Worm (Caenorhabditis elegans) whole organism, L4 larva: Measurements from ENCODE around the gene algn-12.
A peak's percentile ranks its signal among the peaks of the same experiment; 100 is the strongest.

Experiments
- D1046.2 ChIP-seq: fragments of 200-800 bp; sonication (Bioruptor generic); IDR thresholded peaks from 2 replicates; pipeline ENCODE4 v1.3.6; 2022; ENCODE audit warnings: missing genetic modification characterization, missing compliant biosample characterization
- F49E8.2 ChIP-seq: sonication (generic microtip); optimal IDR thresholded peaks from 2 replicates; lab custom pipeline; 2016; ENCODE audit warnings: missing compliant biosample characterization, mild to moderate bottlenecking, missing genetic modification characterization, borderline replicate concordance
- R02D3.7 ChIP-seq: fragments of 150-350 bp; sonication (generic microtip); optimal IDR thresholded peaks from 3 replicates; lab custom pipeline; 2014; ENCODE audit warnings: missing biosample characterization, missing genetic modification characterization
- Y105C5A.15 ChIP-seq: fragments of 200-800 bp; sonication (Bioruptor generic); IDR thresholded peaks from 2 replicates; pipeline ENCODE4 v1.3.6; 2022; ENCODE audit warnings: missing genetic modification characterization, missing compliant biosample characterization
- Y48G9A.11 ChIP-seq: fragments of 200-800 bp; sonication (Bioruptor generic); IDR thresholded peaks from 2 replicates; pipeline ENCODE4 v1.3.6; 2022; ENCODE audit warnings: missing genetic modification reagents, missing genetic modification characterization, missing compliant biosample characterization
- aly-2 ChIP-seq: sonication (generic microtip); optimal IDR thresholded peaks from 2 replicates; lab custom pipeline; 2018; ENCODE audit warnings: missing biosample characterization, missing genetic modification characterization
- ama-1 ChIP-seq: fragments of 150-350 bp; optimal IDR thresholded peaks from 2 replicates; lab custom pipeline; 2014; ENCODE audit warnings: inconsistent platforms, mixed read lengths
- arid-1 ChIP-seq: fragments of 200-800 bp; sonication (Bioruptor generic); conservative IDR thresholded peaks from 2 replicates; pipeline ENCODE4 v1.3.6; 2022; ENCODE audit warnings: missing genetic modification reagents, missing genetic modification characterization, missing compliant biosample characterization
- ceh-20 ChIP-seq: fragments of 200-800 bp; sonication (Bioruptor generic); IDR thresholded peaks from 2 replicates; pipeline ENCODE4 v1.3.6; 2022; ENCODE audit warnings: missing genetic modification reagents, missing genetic modification characterization, missing compliant biosample characterization
- ceh-44 ChIP-seq: fragments of 200-800 bp; sonication (Bioruptor generic); IDR thresholded peaks from 2 replicates; pipeline ENCODE4 v1.3.6; 2022; ENCODE audit warnings: missing genetic modification reagents, missing genetic modification characterization, missing compliant biosample characterization
- ctbp-1 ChIP-seq: fragments of 200-800 bp; sonication (Bioruptor generic); IDR thresholded peaks from 2 replicates; pipeline ENCODE4 v1.3.6; 2022; ENCODE audit warnings: missing genetic modification reagents, missing genetic modification characterization, missing compliant biosample characterization
- daf-12 ChIP-seq: fragments of 150-350 bp; optimal IDR thresholded peaks from 2 replicates; lab custom pipeline; 2014; ENCODE audit warnings: missing biosample characterization, missing genetic modification reagents, missing genetic modification characterization
- daf-16 ChIP-seq, 3 experiments: sonication (generic microtip); optimal IDR thresholded peaks; 2 replicates each; lab custom pipeline; 2016 to 2017; ENCODE audit warnings: missing genetic modification characterization in 3 of 3, missing genetic modification reagents in 3 of 3, mild to moderate bottlenecking in 2 of 3, missing compliant biosample characterization in 2 of 3, missing biosample characterization in 1 of 3, moderate library complexity in 1 of 3
- daf-19 ChIP-seq: fragments of 200-800 bp; sonication (Bioruptor generic); conservative IDR thresholded peaks from 2 replicates; pipeline ENCODE4 v1.3.6; 2022; ENCODE audit warnings: missing genetic modification characterization, missing compliant biosample characterization
- dmd-8 ChIP-seq: fragments of 200-800 bp; sonication (Bioruptor generic); IDR thresholded peaks from 2 replicates; pipeline ENCODE4 v1.3.6; 2022; ENCODE audit warnings: missing genetic modification characterization, missing compliant biosample characterization
- dve-1 ChIP-seq: sonication (generic microtip); optimal IDR thresholded peaks from 2 replicates; lab custom pipeline; 2017; ENCODE audit warnings: antibody characterized with exemption, mild to moderate bottlenecking, missing genetic modification characterization, missing compliant biosample characterization; ENCODE audit not compliant: insufficient read depth
- hlh-11 ChIP-seq: fragments of 200-800 bp; sonication (Bioruptor generic); optimal IDR thresholded peaks from 2 replicates; lab custom pipeline; 2018; ENCODE audit warnings: mild to moderate bottlenecking, missing genetic modification characterization, missing compliant biosample characterization
- lim-7 ChIP-seq: fragments of 200-800 bp; sonication (Bioruptor generic); IDR thresholded peaks from 2 replicates; pipeline ENCODE4 v1.3.6; 2022; ENCODE audit warnings: missing genetic modification characterization, missing compliant biosample characterization
- lin-38 ChIP-seq: fragments of 200-800 bp; sonication (Bioruptor generic); IDR thresholded peaks from 2 replicates; pipeline ENCODE4 v1.3.6; 2022; ENCODE audit warnings: missing genetic modification reagents, missing genetic modification characterization, missing compliant biosample characterization
- lsy-2 ChIP-seq, 2 experiments: fragments of 150-350 bp in 1 of 2; sonication (generic microtip) in 1 of 2; optimal IDR thresholded peaks; 2 replicates each; lab custom pipeline; 2014 to 2017; ENCODE audit warnings: missing biosample characterization in 2 of 2, missing genetic modification characterization in 2 of 2
- mdt-29 ChIP-seq: fragments of 200-800 bp; sonication (Bioruptor generic); IDR thresholded peaks from 2 replicates; pipeline ENCODE4 v1.3.6; 2022; ENCODE audit warnings: missing genetic modification reagents, missing genetic modification characterization, missing compliant biosample characterization
- mes-2 ChIP-seq: sonication (generic microtip); optimal IDR thresholded peaks from 2 replicates; lab custom pipeline; 2016; ENCODE audit warnings: missing genotype, mild to moderate bottlenecking, missing genetic modification characterization, missing compliant biosample characterization; ENCODE audit not compliant: poor library complexity, severe bottlenecking
- mxl-2 ChIP-seq: fragments of 200-800 bp; sonication (Bioruptor generic); conservative IDR thresholded peaks from 2 replicates; pipeline ENCODE4 v1.3.6; 2022; ENCODE audit warnings: missing genetic modification reagents, missing genetic modification characterization, missing compliant biosample characterization
- mxl-3 ChIP-seq: fragments of 200-800 bp; sonication (Bioruptor generic); optimal IDR thresholded peaks from 2 replicates; lab custom pipeline; 2018; ENCODE audit warnings: mild to moderate bottlenecking, missing genetic modification characterization, missing compliant biosample characterization
- nhr-10 ChIP-seq: fragments of 150-350 bp; optimal IDR thresholded peaks from 2 replicates; lab custom pipeline; 2014; ENCODE audit warnings: missing biosample characterization, missing genetic modification characterization
- nhr-102 ChIP-seq: sonication (generic microtip); optimal IDR thresholded peaks from 2 replicates; lab custom pipeline; 2016; ENCODE audit warnings: mild to moderate bottlenecking, missing genetic modification characterization, moderate library complexity, missing compliant biosample characterization
- nhr-111 ChIP-seq: fragments of 200-800 bp; sonication (Bioruptor generic); optimal IDR thresholded peaks from 2 replicates; lab custom pipeline; 2018; ENCODE audit warnings: mild to moderate bottlenecking, missing genetic modification characterization, missing compliant biosample characterization
- nhr-25 ChIP-seq: sonication (generic microtip); optimal IDR thresholded peaks from 2 replicates; lab custom pipeline; 2017; ENCODE audit warnings: missing genetic modification characterization, mild to moderate bottlenecking, missing compliant biosample characterization, antibody characterized with exemption, moderate library complexity, borderline replicate concordance; ENCODE audit not compliant: insufficient read depth
- nhr-42 ChIP-seq: fragments of 200-800 bp; sonication (Bioruptor generic); IDR thresholded peaks from 2 replicates; pipeline ENCODE4 v1.3.6; 2022; ENCODE audit warnings: missing genetic modification characterization, missing compliant biosample characterization
- nhr-48 ChIP-seq: sonication (generic microtip); optimal IDR thresholded peaks from 2 replicates; lab custom pipeline; 2016; ENCODE audit warnings: mild to moderate bottlenecking, missing genetic modification characterization, missing compliant biosample characterization
- nhr-76 ChIP-seq: fragments of 150-350 bp; optimal IDR thresholded peaks from 2 replicates; lab custom pipeline; 2014; ENCODE audit warnings: missing biosample characterization, missing genetic modification characterization
- nhr-77 ChIP-seq: fragments of 150-350 bp; optimal IDR thresholded peaks from 2 replicates; lab custom pipeline; 2014; ENCODE audit warnings: missing biosample characterization, missing genetic modification characterization
- php-3 ChIP-seq: fragments of 200-800 bp; sonication (Bioruptor generic); IDR thresholded peaks from 2 replicates; pipeline ENCODE4 v1.3.6; 2022; ENCODE audit warnings: missing genetic modification reagents, missing genetic modification characterization, missing compliant biosample characterization
- pqm-1 ChIP-seq: sonication (generic microtip); optimal IDR thresholded peaks from 2 replicates; lab custom pipeline; 2017; ENCODE audit warnings: missing biosample characterization, missing genetic modification characterization
- rbr-2 ChIP-seq: sonication (generic microtip); optimal IDR thresholded peaks from 2 replicates; lab custom pipeline; 2016; ENCODE audit warnings: missing genotype, missing genetic modification characterization, missing compliant biosample characterization
- sdz-12 ChIP-seq: fragments of 200-800 bp; sonication (Bioruptor generic); optimal IDR thresholded peaks from 2 replicates; lab custom pipeline; 2018; ENCODE audit warnings: mild to moderate bottlenecking, missing genetic modification characterization, missing compliant biosample characterization
- snpc-4 ChIP-seq: fragments of 150-350 bp; optimal IDR thresholded peaks from 2 replicates; lab custom pipeline; 2014; ENCODE audit warnings: missing biosample characterization, missing genetic modification characterization
- spr-3 ChIP-seq: fragments of 200-800 bp; sonication (Bioruptor generic); optimal IDR thresholded peaks from 2 replicates; lab custom pipeline; 2018; ENCODE audit warnings: mild to moderate bottlenecking, missing genetic modification characterization, missing compliant biosample characterization
- tag-97 ChIP-seq: fragments of 200-800 bp; sonication (Bioruptor generic); IDR thresholded peaks from 2 replicates; pipeline ENCODE4 v1.3.6; 2022; ENCODE audit warnings: missing genetic modification characterization, missing compliant biosample characterization
- unc-130 ChIP-seq: sonication (generic microtip); optimal IDR thresholded peaks from 2 replicates; lab custom pipeline; 2016; ENCODE audit warnings: missing genetic modification reagents, missing genetic modification characterization, missing compliant biosample characterization
- unc-39 ChIP-seq: sonication (generic microtip); optimal IDR thresholded peaks from 2 replicates; lab custom pipeline; 2017; ENCODE audit warnings: missing biosample characterization, missing genetic modification characterization
- zag-1 ChIP-seq: fragments of 150-350 bp; optimal IDR thresholded peaks from 2 replicates; lab custom pipeline; 2014; ENCODE audit warnings: missing biosample characterization, missing genetic modification characterization
- zfp-3 ChIP-seq: fragments of 200-800 bp; sonication (Bioruptor generic); conservative IDR thresholded peaks from 2 replicates; pipeline ENCODE4 v1.3.6; 2022; ENCODE audit warnings: missing genetic modification reagents, missing genetic modification characterization, missing compliant biosample characterization
- zip-11 ChIP-seq: fragments of 200-800 bp; sonication (Bioruptor generic); IDR thresholded peaks from 2 replicates; pipeline ENCODE4 v1.3.6; 2022; ENCODE audit warnings: missing genetic modification characterization, missing compliant biosample characterization
- zip-2 ChIP-seq: fragments of 150-350 bp; optimal IDR thresholded peaks from 2 replicates; lab custom pipeline; 2014; ENCODE audit warnings: missing biosample characterization, missing genetic modification characterization
- ztf-7 ChIP-seq: fragments of 150-350 bp; optimal IDR thresholded peaks from 2 replicates; lab custom pipeline; 2014; ENCODE audit warnings: missing biosample characterization, missing genetic modification characterization

algn-12 gene

DNA sequence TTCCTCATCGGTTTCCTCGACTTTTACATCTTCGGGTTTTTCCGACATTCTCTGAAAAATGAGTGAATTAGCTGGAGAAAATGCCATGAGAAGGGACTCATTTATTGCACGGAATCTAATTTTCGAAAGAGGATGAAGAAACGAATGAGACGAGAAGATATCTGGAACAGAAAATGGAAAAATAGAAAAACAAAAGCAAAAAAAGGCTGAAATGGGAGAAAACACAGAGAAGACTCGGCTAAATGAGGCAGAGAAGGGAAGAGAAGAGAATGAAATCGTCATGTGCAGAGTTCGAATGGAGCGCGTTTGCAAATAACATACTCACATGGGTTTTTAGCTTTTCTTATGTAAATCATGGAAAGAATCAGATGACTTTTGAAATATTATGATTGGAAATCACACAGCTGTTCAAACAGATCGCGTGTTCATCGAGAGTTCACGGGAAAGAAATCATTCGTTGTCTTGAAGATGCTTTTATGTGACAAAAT is 21.0 kb upstream of the algn-12 start, which contains the start of gene Y97E10AR.6 (continued):
- no peak for TF ChIP-seq nhr-48 (tag; lab: Kevin White, UChicago)
- TF ChIP-seq lim-7 (GFP tag; lab: Robert Waterston, UW) = no peak
- TF ChIP-seq daf-19 (GFP tag; lab: Robert Waterston, UW) = no peak
- TF ChIP-seq ctbp-1 (GFP tag; lab: Robert Waterston, UW) = no peak
- no peak for TF ChIP-seq ceh-20
- peak; percentile 41 for TF ChIP-seq hlh-11
- TF ChIP-seq D1046.2 (GFP tag; lab: Robert Waterston, UW) = no peak
- TF ChIP-seq arid-1 (GFP tag; lab: Robert Waterston, UW) = no peak
- no peak for TF ChIP-seq nhr-102 (tag; lab: Kevin White, UChicago)
- TF ChIP-seq zip-11 (GFP tag; lab: Robert Waterston, UW) = no peak
- TF ChIP-seq nhr-42 (GFP tag; lab: Robert Waterston, UW) = no peak
- no peak for TF ChIP-seq sdz-12 (GFP tag; lab: Kevin White, UChicago)
- TF ChIP-seq aly-2 (tag; lab: Kevin White, UChicago) = no peak
- peak; percentile 70 for TF ChIP-seq lin-38 (GFP tag; lab: Robert Waterston, UW)
- TF ChIP-seq ztf-7 (tag; lab: Kevin White, UChicago) = peak; percentile 23
- TF ChIP-seq daf-16 (GFP tag; optimal IDR thresholded peaks at IDR 0.05; lab: Kevin White, UChicago) = no peak
- TF ChIP-seq daf-16 (tag; optimal IDR thresholded peaks at IDR 0.05; lab: Kevin White, UChicago) = peak; percentile 25
- TF ChIP-seq Y48G9A.11 (GFP tag; lab: Robert Waterston, UW) = no peak
- TF ChIP-seq tag-97 (GFP tag; lab: Robert Waterston, UW) = no peak
- no peak for TF ChIP-seq ceh-44 (GFP tag; lab: Robert Waterston, UW)
- no peak for TF ChIP-seq mxl-2 (GFP tag; lab: Robert Waterston, UW)
- peak; percentile 6 for TF ChIP-seq mxl-3 (GFP tag; lab: Kevin White, UChicago)
- TF ChIP-seq F49E8.2 = no peak
- no peak for TF ChIP-seq unc-39
- no peak for TF ChIP-seq spr-3 (GFP tag; lab: Kevin White, UChicago)
- TF ChIP-seq dve-1 (tag; lab: Kevin White, UChicago) = peak; percentile 25
- TF ChIP-seq zfp-3 = no peak
- no peak for TF ChIP-seq mdt-29 (GFP tag; lab: Robert Waterston, UW)
- no peak for TF ChIP-seq pqm-1 (tag; lab: Kevin White, UChicago)
- no peak for TF ChIP-seq nhr-10 (tag; lab: Kevin White, UChicago)
- no peak for TF ChIP-seq unc-130 (GFP tag; lab: Kevin White, UChicago)
- TF ChIP-seq zag-1 (tag; lab: Kevin White, UChicago) = no peak
- TF ChIP-seq nhr-111 (GFP tag; lab: Kevin White, UChicago) = no peak
- no peak for TF ChIP-seq daf-12 (tag; lab: Kevin White, UChicago)
- no peak for TF ChIP-seq nhr-76 (tag; lab: Kevin White, UChicago)
- TF ChIP-seq snpc-4 (tag; lab: Kevin White, UChicago) = no peak

DNA sequence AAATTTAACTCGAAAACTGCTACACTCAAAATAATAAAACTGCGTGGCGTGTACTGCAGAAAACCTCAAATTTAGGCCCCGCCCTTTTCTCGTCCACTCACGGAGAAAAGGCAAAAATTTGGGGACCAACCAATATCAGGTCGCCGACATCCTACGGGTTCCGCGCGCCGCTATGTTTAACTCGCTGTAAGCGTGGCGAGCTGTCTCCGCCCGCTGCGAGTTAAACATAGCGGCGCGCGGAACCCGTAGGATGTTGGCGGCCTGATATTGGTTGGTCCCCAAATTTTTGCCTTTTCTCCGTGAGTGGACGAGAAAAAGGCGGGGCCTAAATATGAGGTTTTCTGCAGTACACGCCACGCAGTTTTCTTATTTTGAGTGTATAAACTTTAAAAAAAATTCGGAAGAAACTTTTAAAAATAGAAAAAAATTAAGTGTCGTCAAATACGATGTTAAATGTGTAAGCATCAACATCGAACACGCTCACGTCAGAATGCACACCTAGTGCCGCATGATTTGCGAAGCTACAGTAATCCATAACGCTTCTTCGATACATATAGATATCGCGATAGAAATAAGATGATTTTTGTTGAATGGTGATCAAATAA is 20.1 kb upstream of the algn-12 start:
- TF ChIP-seq lim-7 (GFP tag; lab: Robert Waterston, UW) = 0 out of 2 replicates have a peak, but pooled peaks have one; percentile 6
- TF ChIP-seq F49E8.2 = peak; percentile 40
- 0 out of 2 replicates have a peak, but pooled peaks have one; percentile 21 for TF ChIP-seq lin-38 (GFP tag; lab: Robert Waterston, UW)

DNA sequence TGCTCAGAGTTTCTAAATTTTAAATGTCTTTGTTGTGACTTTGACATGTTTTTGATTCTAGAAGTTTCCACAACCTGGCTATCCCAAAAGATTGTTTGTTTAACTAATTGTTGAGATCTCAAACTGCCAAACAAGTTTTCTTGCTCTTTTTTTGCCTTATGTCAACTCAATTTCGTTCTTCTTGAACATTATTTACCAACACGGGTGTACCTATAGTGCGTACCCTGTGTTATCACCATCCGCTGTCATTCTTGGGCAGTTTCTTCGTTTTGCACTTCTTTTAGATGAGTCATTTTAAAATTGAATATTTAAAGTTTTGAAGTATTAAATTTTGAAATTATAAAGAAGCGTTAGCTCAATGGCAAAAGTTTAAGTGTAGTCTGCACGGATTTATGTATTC is 18.0 kb upstream of the algn-12 start, which contains the start of gene sptl-2:
sptl-2 (plus strand) TSS at position 280 of the 400 bp plus-strand sequence.
- no peak for TF ChIP-seq hlh-11
- no peak for TF ChIP-seq ama-1 (lab: Kevin White, UChicago)
- no peak for TF ChIP-seq nhr-102 (tag; lab: Kevin White, UChicago)
- no peak for TF ChIP-seq dmd-8 (GFP tag; lab: Robert Waterston, UW)
- TF ChIP-seq nhr-76 (tag; lab: Kevin White, UChicago) = no peak
- TF ChIP-seq mes-2 (tag; lab: Kevin White, UChicago) = peak; percentile 8
- TF ChIP-seq F49E8.2 = no peak
- TF ChIP-seq nhr-25 (tag; lab: Kevin White, UChicago) = no peak
- TF ChIP-seq Y105C5A.15 (GFP tag; lab: Robert Waterston, UW) = no peak
- no peak for TF ChIP-seq lin-38 (GFP tag; lab: Robert Waterston, UW)
- peak; percentile 84 for TF ChIP-seq pqm-1 (tag; lab: Kevin White, UChicago)
- no peak for TF ChIP-seq php-3 (GFP tag; lab: Robert Waterston, UW)
- no peak for TF ChIP-seq zip-2 (tag; lab: Kevin White, UChicago)
- no peak for TF ChIP-seq R02D3.7 (tag; lab: Kevin White, UChicago)
- TF ChIP-seq rbr-2 = no peak
- TF ChIP-seq lsy-2 (tag; optimal IDR thresholded peaks at IDR 0.05; lab: Kevin White, UChicago) = no peak
- no peak for TF ChIP-seq spr-3 (GFP tag; lab: Kevin White, UChicago)
- TF ChIP-seq daf-19 (GFP tag; lab: Robert Waterston, UW) = no peak
- no peak for TF ChIP-seq ctbp-1 (GFP tag; lab: Robert Waterston, UW)
- TF ChIP-seq nhr-77 (tag; lab: Kevin White, UChicago) = no peak
